Worm (Caenorhabditis elegans): ENCODE measurements around the gene F13E9.15.

Gene F13E9.15

ce11 chrIV:10935336-10935735, 45.7 kb upstream of the F13E9.15 start:
- TF ChIP-seq nhr-28 (tag; optimal IDR thresholded peaks at IDR 0.05) (no peak), drap-1 (GFP tag; optimal IDR thresholded peaks at IDR 0.05) (no peak), ham-2 (GFP tag; optimal IDR thresholded peaks at IDR 0.05) (no peak), ceh-83 (GFP tag; optimal IDR thresholded peaks at IDR 0.05) (no peak), nhr-2 (tag; optimal IDR thresholded peaks at IDR 0.05) (peak; percentile 40), blmp-1 (tag; optimal IDR thresholded peaks at IDR 0.05) (no peak), sptf-1 (tag; optimal IDR thresholded peaks at IDR 0.05) (peak; percentile 6), ztf-11 (tag; optimal IDR thresholded peaks at IDR 0.05) (no peak), flh-1 (GFP tag; optimal IDR thresholded peaks at IDR 0.05) (no peak), mab-5 (tag; optimal IDR thresholded peaks at IDR 0.05) (no peak), elt-1 (tag; optimal IDR thresholded peaks at IDR 0.05; ENCODE audit: borderline replicate concordance, insufficient read depth) (no peak), ceh-39 (tag; optimal IDR thresholded peaks at IDR 0.05) (no peak), M03D4.4 (tag; optimal IDR thresholded peaks at IDR 0.05) (no peak), unc-39 (tag; optimal IDR thresholded peaks at IDR 0.05) (no peak), unc-62 (GFP tag; optimal IDR thresholded peaks at IDR 0.05) (peak; percentile 95), elt-3 (tag; optimal IDR thresholded peaks at IDR 0.05) (no peak), lsy-2 (tag; optimal IDR thresholded peaks at IDR 0.05) (peak; percentile 40), lin-13 (tag; optimal IDR thresholded peaks at IDR 0.05) (no peak), zip-8 (tag; optimal IDR thresholded peaks at IDR 0.05) (no peak), mls-2 (tag; optimal IDR thresholded peaks at IDR 0.05) (peak; percentile 12), nhr-237 (tag; optimal IDR thresholded peaks at IDR 0.05) (no peak), tbx-8 (GFP tag; optimal IDR thresholded peaks at IDR 0.05) (no peak), sem-2 (GFP tag; optimal IDR thresholded peaks at IDR 0.05) (no peak), nhr-12 (tag; optimal IDR thresholded peaks at IDR 0.05) (no peak), nhr-76 (tag; optimal IDR thresholded peaks at IDR 0.05) (no peak), hlh-1 (tag; optimal IDR thresholded peaks at IDR 0.05) (peak; percentile 75), mep-1 (tag; optimal IDR thresholded peaks at IDR 0.05) (no peak), ceh-43 (GFP tag; optimal IDR thresholded peaks at IDR 0.05) (no peak), bed-3 (GFP tag; optimal IDR thresholded peaks at IDR 0.05) (no peak), snpc-4 (tag; optimal IDR thresholded peaks at IDR 0.05) (no peak), lin-32 (GFP tag; optimal IDR thresholded peaks at IDR 0.05) (no peak), unc-120 (tag; optimal IDR thresholded peaks at IDR 0.05; ENCODE audit: poor library complexity, severe bottlenecking) (peak; percentile 73), cnd-1 (tag; optimal IDR thresholded peaks at IDR 0.05) (peak; percentile 27), pha-4 (tag; optimal IDR thresholded peaks at IDR 0.05) (no peak), ces-1 (GFP tag; optimal IDR thresholded peaks at IDR 0.05) (peak; percentile 47)

DNA sequence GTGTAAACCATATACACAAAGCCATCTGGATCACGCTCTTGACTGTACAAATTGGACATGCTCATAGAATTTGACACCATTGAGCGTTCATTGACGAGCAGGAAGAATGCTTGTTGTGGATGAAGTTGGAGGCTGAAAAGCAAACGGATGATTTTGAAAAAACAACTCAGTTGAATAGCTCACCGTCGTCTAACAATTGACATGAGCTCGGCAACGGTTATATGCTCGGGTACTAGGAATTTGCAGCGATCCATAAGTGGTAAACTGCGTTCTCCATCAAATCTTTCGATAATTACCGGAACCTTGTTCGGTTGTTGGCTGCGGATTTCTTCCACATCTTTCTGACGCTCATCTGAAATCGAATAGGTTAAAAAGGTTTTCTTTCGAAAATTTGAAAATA, 45.1 kb upstream of the F13E9.15 start:
- TF ChIP-seq nhr-237 (tag; optimal IDR thresholded peaks at IDR 0.05) (no peak), elt-1 (tag; optimal IDR thresholded peaks at IDR 0.05; ENCODE audit: borderline replicate concordance, insufficient read depth) (no peak), M03D4.4 (tag; optimal IDR thresholded peaks at IDR 0.05) (no peak), ces-1 (GFP tag; optimal IDR thresholded peaks at IDR 0.05) (no peak), sptf-1 (tag; optimal IDR thresholded peaks at IDR 0.05) (no peak), nhr-12 (tag; optimal IDR thresholded peaks at IDR 0.05) (no peak), bed-3 (GFP tag; optimal IDR thresholded peaks at IDR 0.05) (no peak), unc-62 (GFP tag; optimal IDR thresholded peaks at IDR 0.05) (no peak), nhr-2 (tag; optimal IDR thresholded peaks at IDR 0.05) (no peak), snpc-4 (tag; optimal IDR thresholded peaks at IDR 0.05) (no peak), ztf-11 (tag; optimal IDR thresholded peaks at IDR 0.05) (no peak), hlh-1 (tag; optimal IDR thresholded peaks at IDR 0.05) (no peak), pha-4 (tag; optimal IDR thresholded peaks at IDR 0.05) (no peak), sem-2 (GFP tag; optimal IDR thresholded peaks at IDR 0.05) (no peak), unc-39 (tag; optimal IDR thresholded peaks at IDR 0.05) (no peak), ham-2 (GFP tag; optimal IDR thresholded peaks at IDR 0.05) (no peak), mls-2 (tag; optimal IDR thresholded peaks at IDR 0.05) (no peak), tbx-8 (GFP tag; optimal IDR thresholded peaks at IDR 0.05) (no peak), flh-1 (GFP tag; optimal IDR thresholded peaks at IDR 0.05) (no peak), lin-32 (GFP tag; optimal IDR thresholded peaks at IDR 0.05) (no peak)

- TF ChIP-seq bed-3 (GFP tag; optimal IDR thresholded peaks at IDR 0.05) (no peak), pha-4 (tag; optimal IDR thresholded peaks at IDR 0.05) (no peak), mls-2 (tag; optimal IDR thresholded peaks at IDR 0.05) (no peak), nhr-2 (tag; optimal IDR thresholded peaks at IDR 0.05) (no peak), blmp-1 (tag; optimal IDR thresholded peaks at IDR 0.05) (no peak), tbx-8 (GFP tag; optimal IDR thresholded peaks at IDR 0.05) (no peak), nhr-12 (tag; optimal IDR thresholded peaks at IDR 0.05) (no peak), elt-1 (tag; optimal IDR thresholded peaks at IDR 0.05; ENCODE audit: borderline replicate concordance, insufficient read depth) (no peak), ceh-43 (GFP tag; optimal IDR thresholded peaks at IDR 0.05) (no peak), sptf-1 (tag; optimal IDR thresholded peaks at IDR 0.05) (no peak), mab-5 (tag; optimal IDR thresholded peaks at IDR 0.05) (no peak), lin-32 (GFP tag; optimal IDR thresholded peaks at IDR 0.05) (no peak), unc-120 (tag; optimal IDR thresholded peaks at IDR 0.05; ENCODE audit: poor library complexity, severe bottlenecking) (no peak), hlh-1 (tag; optimal IDR thresholded peaks at IDR 0.05) (no peak), elt-3 (tag; optimal IDR thresholded peaks at IDR 0.05) (no peak), M03D4.4 (tag; optimal IDR thresholded peaks at IDR 0.05) (no peak), ceh-83 (GFP tag; optimal IDR thresholded peaks at IDR 0.05) (no peak), cnd-1 (tag; optimal IDR thresholded peaks at IDR 0.05) (no peak), unc-39 (tag; optimal IDR thresholded peaks at IDR 0.05) (no peak), ztf-11 (tag; optimal IDR thresholded peaks at IDR 0.05) (no peak)
Observed at ce11 chrIV:10933777-10934546, 44.3 kb upstream of the F13E9.15 start.

Measured in whole organism, mixed stage, embryonic.